Worm (Caenorhabditis elegans) whole organism, L2 larva: ENCODE data around the gene nlp-82.

Experiments used
- F13H6.1 ChIP-seq: sonication (generic microtip); optimal IDR thresholded peaks from 2 replicates; lab custom pipeline; 2016; ENCODE audit warnings: missing genetic modification characterization, missing compliant biosample characterization
- elt-1 ChIP-seq: fragments of 150-350 bp; optimal IDR thresholded peaks from 2 replicates; lab custom pipeline; 2014; ENCODE audit warnings: missing biosample characterization, missing genetic modification characterization
- elt-3 ChIP-seq: sonication (generic microtip); optimal IDR thresholded peaks from 2 replicates; lab custom pipeline; 2017; ENCODE audit warnings: missing biosample characterization, missing genetic modification characterization
- fos-1 ChIP-seq: fragments of 150-350 bp; optimal IDR thresholded peaks from 2 replicates; lab custom pipeline; 2014; ENCODE audit warnings: missing biosample characterization, missing genetic modification characterization
- mdl-1 ChIP-seq, 2 experiments: fragments of 150-350 bp in 1 of 2; sonication (generic microtip) in 1 of 2; optimal IDR thresholded peaks; 2 replicates each; lab custom pipeline; 2017; ENCODE audit warnings: missing biosample characterization in 2 of 2, missing genetic modification characterization in 2 of 2
- nhr-10 ChIP-seq: sonication (generic microtip); optimal IDR thresholded peaks from 2 replicates; lab custom pipeline; 2017; ENCODE audit warnings: missing biosample characterization, missing genetic modification characterization
- nhr-11 ChIP-seq: fragments of 150-350 bp; optimal IDR thresholded peaks from 2 replicates; lab custom pipeline; 2014; ENCODE audit warnings: missing biosample characterization, missing genetic modification characterization
- nhr-23 ChIP-seq: fragments of 150-350 bp; optimal IDR thresholded peaks from 2 replicates; lab custom pipeline; 2014; ENCODE audit warnings: missing biosample characterization, missing genetic modification reagents, missing genetic modification characterization
- skn-1 ChIP-seq: sonication (generic microtip); optimal IDR thresholded peaks from 2 replicates; lab custom pipeline; 2017; ENCODE audit warnings: missing biosample characterization, missing genetic modification characterization
- sma-3 ChIP-seq: sonication (generic microtip); optimal IDR thresholded peaks from 2 replicates; lab custom pipeline; 2016; ENCODE audit warnings: missing genetic modification reagents, missing genetic modification characterization, missing compliant biosample characterization
- snpc-4 ChIP-seq: fragments of 150-350 bp; optimal IDR thresholded peaks from 2 replicates; lab custom pipeline; 2014; ENCODE audit warnings: missing biosample characterization, missing genetic modification characterization

ce11 chrII:9233813-9234212 is 20.3 kb downstream of the nlp-82 start:
- TF ChIP-seq sma-3 (GFP tag; lab: Kevin White, UChicago) (no peak), nhr-11 (tag; lab: Kevin White, UChicago) (no peak), fos-1 (tag; lab: Kevin White, UChicago) (no peak), snpc-4 (tag; lab: Kevin White, UChicago) (no peak), nhr-23 (tag; lab: Kevin White, UChicago) (no peak), nhr-10 (tag; lab: Kevin White, UChicago) (no peak), elt-3 (tag; lab: Kevin White, UChicago) (no peak), mdl-1 (tag; optimal IDR thresholded peaks at IDR 0.05; lab: Kevin White, UChicago) (no peak), skn-1 (tag; lab: Kevin White, UChicago) (no peak), elt-1 (tag; lab: Kevin White, UChicago) (no peak), F13H6.1 (tag; lab: Kevin White, UChicago) (no peak)
